Worm (Caenorhabditis elegans) whole organism, dauer: ENCODE results near the gene D2063.1.
"Not testable (repeated sequence)": the region's sequence is repeated elsewhere in the genome, so short reads cannot be mapped to it uniquely, and the experiment has no call there.

ENCODE experiments used
- unc-62 ChIP-seq: sonication (generic microtip); optimal IDR thresholded peaks from 2 replicates; lab custom pipeline; 2017; ENCODE audit warnings: missing biosample characterization, missing genetic modification reagents, missing genetic modification characterization

D2063.1 gene

ce11 chrV:4326841-4327240 lies at the start of gene D2063.1:
D2063.1 (plus strand) TSS chrV:4327121.
- TF ChIP-seq unc-62 (GFP tag; lab: Kevin White, UChicago): no peak

- not testable (repeated sequence) for TF ChIP-seq unc-62 (GFP tag; lab: Kevin White, UChicago)
Observed at ce11 chrV:4278735-4279134, 48.2 kb upstream of the D2063.1 start, which contains the start of gene srt-20. srt-20 (minus strand) TSS chrV:4278835.

- not testable (repeated sequence) for TF ChIP-seq unc-62 (GFP tag; lab: Kevin White, UChicago)
Observed at ce11 chrV:4281699-4282098, 45.2 kb upstream of the D2063.1 start, which contains the start of gene srt-37. srt-37 (minus strand) TSS chrV:4281799.

- not testable (repeated sequence) for TF ChIP-seq unc-62 (GFP tag; lab: Kevin White, UChicago)
Observed at ce11 chrV:4284737-4285136, 42.2 kb upstream of the D2063.1 start, which contains the start of gene srt-19. srt-19 (plus strand) TSS chrV:4285037.

ce11 chrV:4290093-4290492 lies 36.8 kb upstream of the D2063.1 start, which contains the start of gene srh-193:
srh-193 (minus strand) TSS chrV:4290193.
- not testable (repeated sequence) for TF ChIP-seq unc-62 (GFP tag; lab: Kevin White, UChicago)

ce11 chrV:4293425-4293824 lies 33.5 kb upstream of the D2063.1 start, which contains the start of gene srh-194:
srh-194 (minus strand) TSS chrV:4293525.
- TF ChIP-seq unc-62 (GFP tag; lab: Kevin White, UChicago): not testable (repeated sequence)

ce11 chrV:4295920-4296319 lies 31.0 kb upstream of the D2063.1 start, which contains the start of gene F47D2.11:
F47D2.11 (minus strand) TSS chrV:4296020.
- no peak for TF ChIP-seq unc-62 (GFP tag; lab: Kevin White, UChicago)

ce11 chrV:4298579-4298978 lies 28.3 kb upstream of the D2063.1 start, which contains the start of gene ZC132.11:
ZC132.11 (minus strand) TSS chrV:4298679.
- TF ChIP-seq unc-62 (GFP tag; lab: Kevin White, UChicago): no peak

- no peak for TF ChIP-seq unc-62 (GFP tag; lab: Kevin White, UChicago)
Observed at ce11 chrV:4299741-4300140, 27.2 kb upstream of the D2063.1 start, which contains the start of gene ZC132.3. ZC132.3 (minus strand) TSS chrV:4299841.

- no peak for TF ChIP-seq unc-62 (GFP tag; lab: Kevin White, UChicago)
Observed at ce11 chrV:4302842-4303241, 24.1 kb upstream of the D2063.1 start.

ce11 chrV:4303793-4304192 lies 23.1 kb upstream of the D2063.1 start:
- no peak for TF ChIP-seq unc-62 (GFP tag; lab: Kevin White, UChicago)

ce11 chrV:4304240-4304639 lies 22.7 kb upstream of the D2063.1 start:
- TF ChIP-seq unc-62 (GFP tag; lab: Kevin White, UChicago): no peak

- TF ChIP-seq unc-62 (GFP tag; lab: Kevin White, UChicago): no peak
Observed at ce11 chrV:4315057-4315456, 11.9 kb upstream of the D2063.1 start, which contains the start of gene srh-192. srh-192 (minus strand) TSS chrV:4315157.

ce11 chrV:4319867-4320266 lies 7.1 kb upstream of the D2063.1 start, which contains the start of gene ZC132.9:
ZC132.9 (minus strand) TSS chrV:4319967.
- no peak for TF ChIP-seq unc-62 (GFP tag; lab: Kevin White, UChicago)

ce11 chrV:4322706-4323105 lies 4.2 kb upstream of the D2063.1 start, which contains the start of gene R02D1.2:
R02D1.2 (minus strand) TSS chrV:4322806.
- TF ChIP-seq unc-62 (GFP tag; lab: Kevin White, UChicago): no peak

- no peak for TF ChIP-seq unc-62 (GFP tag; lab: Kevin White, UChicago)
Observed at ce11 chrV:4325415-4325814, 1.5 kb upstream of the D2063.1 start, which contains the start of gene nhr-125. nhr-125 (minus strand) TSS chrV:4325515.

- TF ChIP-seq unc-62 (GFP tag; lab: Kevin White, UChicago): no peak
Observed at ce11 chrV:4330820-4331219, 3.9 kb downstream of the D2063.1 start.
